Fruit fly (Drosophila melanogaster): Measurements from ENCODE around the gene CG42728.

DNA sequence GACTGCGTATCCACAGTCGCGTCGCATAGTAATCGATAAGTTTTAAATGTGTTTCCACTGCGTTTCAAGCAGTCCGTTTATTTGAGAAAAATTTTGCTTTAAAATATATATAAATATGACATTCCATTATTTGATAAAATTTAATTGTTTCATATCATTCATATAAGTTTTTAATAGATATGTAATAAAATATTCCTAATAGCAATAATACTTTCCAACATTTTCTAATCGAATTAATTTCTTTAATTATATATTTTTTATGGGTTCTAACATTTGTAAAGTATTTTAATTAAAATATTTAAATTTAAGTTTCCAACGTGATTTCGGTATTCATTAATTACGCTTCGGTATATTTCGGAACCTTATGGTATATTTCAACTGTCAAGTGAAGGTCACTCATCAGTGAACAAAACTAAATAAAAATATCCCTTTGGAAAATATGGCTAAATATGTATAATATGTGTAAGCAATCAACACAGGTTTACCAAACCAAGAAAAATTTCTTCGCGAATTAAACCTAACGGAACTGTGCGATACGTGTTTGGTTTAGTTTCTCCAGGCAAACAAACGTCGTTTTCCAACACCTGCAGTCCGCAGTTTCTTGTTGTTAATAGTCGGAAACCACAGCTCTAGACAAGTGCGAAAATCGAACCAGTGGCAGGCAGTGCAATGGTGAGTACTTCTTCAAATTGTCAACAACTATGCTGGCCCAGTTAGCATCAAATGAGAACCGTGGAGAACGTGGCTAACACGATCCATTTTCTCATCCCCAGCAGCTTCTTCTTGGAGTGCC is 35.3 kb upstream of the CG42728 start, which contains the start of the genes CG7739 and SCCRO:
- TF ChIP-seq Hr83 (GFP tag; optimal IDR thresholded peaks at IDR 0.05; ENCODE audit: poor library complexity, severe bottlenecking) (peak; percentile 90), CG32264 (GFP tag; optimal IDR thresholded peaks at IDR 0.05) (no peak), ey (GFP tag; optimal IDR thresholded peaks at IDR 0.05) (no peak), br (GFP tag; optimal IDR thresholded peaks at IDR 0.05) (peak; percentile 30), dsf (GFP tag; optimal IDR thresholded peaks at IDR 0.05; ENCODE audit: borderline replicate concordance) (peak; percentile 11), Hr78 (GFP tag; optimal IDR thresholded peaks at IDR 0.05) (no peak), Sp1 (GFP tag; optimal IDR thresholded peaks at IDR 0.05) (peak; percentile 41), rgr (GFP tag; optimal IDR thresholded peaks at IDR 0.05) (peak; percentile 65), Mio (GFP tag; optimal IDR thresholded peaks at IDR 0.05) (no peak), foxo (GFP tag; optimal IDR thresholded peaks at IDR 0.05) (peak in 1 of 2 experiments; percentile 62)

Data from whole organism, wandering third instar larva.